ENCODE assay signal across 1 fruit fly cellular context in genomic region chr2L:8602616-8603015, dm6.
TF ChIP-seq lines count a peak whose summit lies in the region.

No protein-coding gene starts in this region.

TF ChIP-seq in whole organism, embryonic, 481 proteins besides CTCF, POLR2A, EP300 and RAD21 (continued from another document and continues in another):
- TF ChIP-seq E2f1 (GFP tag; IDR thresholded peaks at IDR 0.05; lab: Robert Waterston, UW): peak; percentile 49
- TF ChIP-seq NFAT (GFP tag; IDR thresholded peaks at IDR 0.05; lab: Robert Waterston, UW): no peak
- TF ChIP-seq mirr (GFP tag; optimal IDR thresholded peaks at IDR 0.05; lab: Kevin White, UChicago): no peak
- peak; percentile 55 for TF ChIP-seq CG17359 (tag; optimal IDR thresholded peaks at IDR 0.05; lab: Kevin White, UChicago)
- 0 out of 3 replicates have a peak, but pooled peaks have one; percentile 38 for TF ChIP-seq otp (GFP tag; IDR thresholded peaks at IDR 0.05; lab: Robert Waterston, UW)
- TF ChIP-seq CG1602 (GFP tag; optimal IDR thresholded peaks at IDR 0.05; lab: Kevin White, UChicago): peak; percentile 7
- TF ChIP-seq eyg (GFP tag; optimal IDR thresholded peaks at IDR 0.05; lab: Kevin White, UChicago): no peak
- no peak for TF ChIP-seq zfh2 (GFP tag; optimal IDR thresholded peaks at IDR 0.05; lab: Kevin White, UChicago)
- TF ChIP-seq CG32767 (GFP tag; IDR thresholded peaks at IDR 0.05; lab: Robert Waterston, UW): peak; percentile 50; the same call in 1 of the 2 replicates
- peak; percentile 59 for TF ChIP-seq CG18262 (tag; optimal IDR thresholded peaks at IDR 0.05; lab: Kevin White, UChicago)
- TF ChIP-seq CG11560 (tag; IDR thresholded peaks at IDR 0.05; lab: Robert Waterston, UW): 0 out of 3 replicates have a peak, but pooled peaks have one; percentile 46
- no peak for TF ChIP-seq ab (GFP tag; optimal IDR thresholded peaks at IDR 0.05; lab: Kevin White, UChicago)
- no peak for TF ChIP-seq CG8478 (optimal IDR thresholded peaks at IDR 0.05; lab: Kevin White, UChicago)
- TF ChIP-seq CG4404 (GFP tag; IDR thresholded peaks at IDR 0.05; lab: Robert Waterston, UW): 0 out of 2 replicates have a peak, but pooled peaks have one; percentile 28
- peak; percentile 9 for TF ChIP-seq sqz (GFP tag; optimal IDR thresholded peaks at IDR 0.05; lab: Kevin White, UChicago)
- peak; percentile 74 for TF ChIP-seq CG7556 (GFP tag; optimal IDR thresholded peaks at IDR 0.05; lab: Kevin White, UChicago)
- TF ChIP-seq lbe (GFP tag; optimal IDR thresholded peaks at IDR 0.05; lab: Kevin White, UChicago): no peak
- TF ChIP-seq CG13894 (tag; optimal IDR thresholded peaks at IDR 0.05; lab: Kevin White, UChicago): peak; percentile 23
- no peak for TF ChIP-seq disco-r (GFP tag; optimal IDR thresholded peaks at IDR 0.05; lab: Kevin White, UChicago)
- TF ChIP-seq Oaz (GFP tag; IDR thresholded peaks at IDR 0.05; lab: Robert Waterston, UW): no peak
- TF ChIP-seq Hsf (GFP tag; optimal IDR thresholded peaks at IDR 0.05; lab: Kevin White, UChicago): peak; percentile 42
- peak; percentile 15 for TF ChIP-seq chn (GFP tag; optimal IDR thresholded peaks at IDR 0.05; lab: Kevin White, UChicago)
- TF ChIP-seq CG16863 (GFP tag; optimal IDR thresholded peaks at IDR 0.05; lab: Kevin White, UChicago): no peak
- TF ChIP-seq HmgZ (tag; optimal IDR thresholded peaks at IDR 0.05; lab: Kevin White, UChicago): peak; percentile 29
- no peak for TF ChIP-seq Scr (GFP tag; IDR thresholded peaks at IDR 0.05; lab: Robert Waterston, UW; ENCODE audit: partially characterized antibody)
- TF ChIP-seq BtbVII (GFP tag; optimal IDR thresholded peaks at IDR 0.05; lab: Kevin White, UChicago): no peak
- no peak for TF ChIP-seq hb (GFP tag; IDR thresholded peaks at IDR 0.05; lab: Robert Waterston, UW; ENCODE audit: partially characterized antibody)
- no peak for TF ChIP-seq schlank (tag; optimal IDR thresholded peaks at IDR 0.05; lab: Kevin White, UChicago)
- TF ChIP-seq Hr39 (optimal IDR thresholded peaks at IDR 0.05; lab: Kevin White, UChicago): no peak
- TF ChIP-seq CG34224 (GFP tag; IDR thresholded peaks at IDR 0.05; lab: Robert Waterston, UW; ENCODE audit: partially characterized antibody): no peak
- no peak for TF ChIP-seq Opbp (GFP tag; IDR thresholded peaks at IDR 0.05; lab: Robert Waterston, UW; ENCODE audit: partially characterized antibody)
- TF ChIP-seq sc (optimal IDR thresholded peaks at IDR 0.05; lab: Kevin White, UChicago): no peak
- peak; percentile 32 for TF ChIP-seq sc (GFP tag; optimal IDR thresholded peaks at IDR 0.05; lab: Kevin White, UChicago)
- TF ChIP-seq H15 (GFP tag; IDR thresholded peaks at IDR 0.05; lab: Robert Waterston, UW): 0 out of 3 replicates have a peak, but pooled peaks have one; percentile 21
- TF ChIP-seq MBD-R2 (GFP tag; IDR thresholded peaks at IDR 0.05; lab: Robert Waterston, UW): no peak
- peak; percentile 43 for TF ChIP-seq bcd (GFP tag; optimal IDR thresholded peaks at IDR 0.05; lab: Kevin White, UChicago)
- TF ChIP-seq h (optimal IDR thresholded peaks at IDR 0.05; lab: Kevin White, UChicago): no peak
- TF ChIP-seq Trl (optimal IDR thresholded peaks at IDR 0.05; lab: Kevin White, UChicago): no peak
- TF ChIP-seq Trl (GFP tag; optimal IDR thresholded peaks at IDR 0.05; lab: Kevin White, UChicago): no peak
- TF ChIP-seq CG4424 (GFP tag; optimal IDR thresholded peaks at IDR 0.05; lab: Kevin White, UChicago): peak; percentile 43
- no peak for TF ChIP-seq CG10543 (GFP tag; optimal IDR thresholded peaks at IDR 0.05; lab: Kevin White, UChicago)
- no peak for TF ChIP-seq trh (GFP tag; optimal IDR thresholded peaks at IDR 0.05; lab: Kevin White, UChicago)
- TF ChIP-seq CG6689 (GFP tag; IDR thresholded peaks at IDR 0.05; lab: Robert Waterston, UW): peak; percentile 59
- peak; percentile 30 for TF ChIP-seq Bteb2 (GFP tag; optimal IDR thresholded peaks at IDR 0.05; lab: Kevin White, UChicago)
- no peak for TF ChIP-seq pros (GFP tag; optimal IDR thresholded peaks at IDR 0.05; lab: Kevin White, UChicago)
- no peak for TF ChIP-seq cas (GFP tag; IDR thresholded peaks at IDR 0.05; lab: Robert Waterston, UW)
- no peak for TF ChIP-seq ato (GFP tag; IDR thresholded peaks at IDR 0.05; lab: Robert Waterston, UW; ENCODE audit: partially characterized antibody)
- 0 out of 3 replicates have a peak, but pooled peaks have one; percentile 46 for TF ChIP-seq Dbx (GFP tag; IDR thresholded peaks at IDR 0.05; lab: Robert Waterston, UW)
- TF ChIP-seq knrl (GFP tag; IDR thresholded peaks at IDR 0.05; lab: Robert Waterston, UW; ENCODE audit: partially characterized antibody): no peak
- peak; percentile 35 for TF ChIP-seq CG4820 (GFP tag; optimal IDR thresholded peaks at IDR 0.05; lab: Kevin White, UChicago)
- TF ChIP-seq peb (GFP tag; IDR thresholded peaks at IDR 0.05; lab: Robert Waterston, UW): no peak; the same call in 1 of the 2 replicates
- TF ChIP-seq tll (GFP tag; optimal IDR thresholded peaks at IDR 0.05; lab: Kevin White, UChicago): no peak
- no peak for TF ChIP-seq unc-4 (GFP tag; IDR thresholded peaks at IDR 0.05; lab: Robert Waterston, UW; ENCODE audit: partially characterized antibody)
- TF ChIP-seq Dip3 (GFP tag; optimal IDR thresholded peaks at IDR 0.05; lab: Kevin White, UChicago): no peak
- TF ChIP-seq BEAF-32 (GFP tag; optimal IDR thresholded peaks at IDR 0.05; lab: Kevin White, UChicago): no peak
- peak; percentile 6 for TF ChIP-seq fd3F (GFP tag; optimal IDR thresholded peaks at IDR 0.05; lab: Kevin White, UChicago)
- TF ChIP-seq en (GFP tag; optimal IDR thresholded peaks at IDR 0.05; lab: Kevin White, UChicago): no peak
- TF ChIP-seq HLH54F (GFP tag; optimal IDR thresholded peaks at IDR 0.05; lab: Kevin White, UChicago): no peak
- no peak for TF ChIP-seq Poxn (GFP tag; IDR thresholded peaks at IDR 0.05; lab: Robert Waterston, UW)
- peak; percentile 18 for TF ChIP-seq zf30C (GFP tag; optimal IDR thresholded peaks at IDR 0.05; lab: Kevin White, UChicago)
- no peak for TF ChIP-seq CG16813 (GFP tag; IDR thresholded peaks at IDR 0.05; lab: Robert Waterston, UW; ENCODE audit: partially characterized antibody)
- no peak for TF ChIP-seq fd64A (GFP tag; optimal IDR thresholded peaks at IDR 0.05; lab: Kevin White, UChicago)
- TF ChIP-seq bsh (GFP tag; optimal IDR thresholded peaks at IDR 0.05; lab: Kevin White, UChicago): peak in 1 of 2 experiments; percentile 63
- no peak for TF ChIP-seq Dek (tag; optimal IDR thresholded peaks at IDR 0.05; lab: Kevin White, UChicago)
- TF ChIP-seq CG10321 (GFP tag; IDR thresholded peaks at IDR 0.05; lab: Robert Waterston, UW): no peak
- peak; percentile 35; the same call in 1 of the 2 replicates for TF ChIP-seq E2f2 (GFP tag; IDR thresholded peaks at IDR 0.05; lab: Robert Waterston, UW)
- peak; percentile 64 for TF ChIP-seq CG3847 (GFP tag; IDR thresholded peaks at IDR 0.05; lab: Robert Waterston, UW)
- peak; percentile 50 for TF ChIP-seq ewg (GFP tag; optimal IDR thresholded peaks at IDR 0.05; lab: Kevin White, UChicago)
- TF ChIP-seq al (GFP tag; IDR thresholded peaks at IDR 0.05; lab: Robert Waterston, UW): no peak
- TF ChIP-seq phol (tag; optimal IDR thresholded peaks at IDR 0.05; lab: Kevin White, UChicago): peak; percentile 47
- TF ChIP-seq CG9876 (GFP tag; optimal IDR thresholded peaks at IDR 0.05; lab: Kevin White, UChicago): no peak
- no peak for TF ChIP-seq CG8281 (tag; optimal IDR thresholded peaks at IDR 0.05; lab: Kevin White, UChicago)
- peak in 1 of 2 experiments; percentile 33 for TF ChIP-seq Pdp1 (GFP tag; optimal IDR thresholded peaks at IDR 0.05; lab: Kevin White, UChicago)
- TF ChIP-seq CG2120 (GFP tag; optimal IDR thresholded peaks at IDR 0.05; lab: Kevin White, UChicago): peak; percentile 61
- TF ChIP-seq nerfin-1 (tag; optimal IDR thresholded peaks at IDR 0.05; lab: Kevin White, UChicago): peak; percentile 50
- TF ChIP-seq CG30403 (GFP tag; optimal IDR thresholded peaks at IDR 0.05; lab: Kevin White, UChicago): peak; percentile 66
- no peak for TF ChIP-seq CG7271 (tag; optimal IDR thresholded peaks at IDR 0.05; lab: Kevin White, UChicago)
- peak; percentile 50 for TF ChIP-seq CG17829 (tag; optimal IDR thresholded peaks at IDR 0.05; lab: Kevin White, UChicago)
- no peak for TF ChIP-seq gsb (GFP tag; IDR thresholded peaks at IDR 0.05; lab: Robert Waterston, UW)
- TF ChIP-seq fu2 (GFP tag; optimal IDR thresholded peaks at IDR 0.05; lab: Kevin White, UChicago): no peak
- TF ChIP-seq CG6854 (GFP tag; optimal IDR thresholded peaks at IDR 0.05; lab: Kevin White, UChicago): peak; percentile 32
- peak; percentile 60 for TF ChIP-seq PHDP (tag; optimal IDR thresholded peaks at IDR 0.05; lab: Kevin White, UChicago)
- no peak for TF ChIP-seq stwl (tag; optimal IDR thresholded peaks at IDR 0.05; lab: Kevin White, UChicago)
- TF ChIP-seq ash1 (GFP tag; optimal IDR thresholded peaks at IDR 0.05; lab: Kevin White, UChicago): no peak
- peak; percentile 26; the same call in 1 of the 2 replicates for TF ChIP-seq CG9215 (GFP tag; IDR thresholded peaks at IDR 0.05; lab: Robert Waterston, UW)
- TF ChIP-seq Fer3 (tag; optimal IDR thresholded peaks at IDR 0.05; lab: Kevin White, UChicago): peak; percentile 40
- peak; percentile 35 for TF ChIP-seq CG13296 (GFP tag; optimal IDR thresholded peaks at IDR 0.05; lab: Kevin White, UChicago)
- peak; percentile 19 for TF ChIP-seq CG10147 (GFP tag; optimal IDR thresholded peaks at IDR 0.05; lab: Kevin White, UChicago)
- TF ChIP-seq NfI (GFP tag; optimal IDR thresholded peaks at IDR 0.05; lab: Kevin White, UChicago): peak; percentile 45
- TF ChIP-seq bigmax (GFP tag; optimal IDR thresholded peaks at IDR 0.05; lab: Kevin White, UChicago): no peak
- peak; percentile 39; the same call in 1 of the 2 replicates for TF ChIP-seq CG14441 (GFP tag; IDR thresholded peaks at IDR 0.05; lab: Robert Waterston, UW)
- no peak for TF ChIP-seq sima (GFP tag; optimal IDR thresholded peaks at IDR 0.05; lab: Kevin White, UChicago)
- no peak for TF ChIP-seq CG43689 (GFP tag; IDR thresholded peaks at IDR 0.05; lab: Robert Waterston, UW)
- TF ChIP-seq dmrt11E (tag; optimal IDR thresholded peaks at IDR 0.05; lab: Kevin White, UChicago): peak; percentile 44
- TF ChIP-seq GATAe (GFP tag; conservative IDR thresholded peaks at IDR 0.05; lab: Robert Waterston, UW): no peak
- no peak for TF ChIP-seq CG6654 (GFP tag; optimal IDR thresholded peaks at IDR 0.05; lab: Kevin White, UChicago)
- peak; percentile 71; the same call in 2 of the 3 replicates for TF ChIP-seq CG11695 (GFP tag; IDR thresholded peaks at IDR 0.05; lab: Robert Waterston, UW)
- TF ChIP-seq ttk (GFP tag; IDR thresholded peaks at IDR 0.05; lab: Robert Waterston, UW): no peak
- no peak for TF ChIP-seq CG3726 (GFP tag; IDR thresholded peaks at IDR 0.05; lab: Robert Waterston, UW)
- TF ChIP-seq CG14965 (GFP tag; optimal IDR thresholded peaks at IDR 0.05; lab: Kevin White, UChicago; ENCODE audit: borderline replicate concordance): no peak
- peak; percentile 36 for TF ChIP-seq CG12769 (tag; optimal IDR thresholded peaks at IDR 0.05; lab: Kevin White, UChicago)
- peak; percentile 26 for TF ChIP-seq CG12155 (GFP tag; optimal IDR thresholded peaks at IDR 0.05; lab: Kevin White, UChicago)
- TF ChIP-seq CG4730 (GFP tag; IDR thresholded peaks at IDR 0.05; lab: Robert Waterston, UW): 0 out of 2 replicates have a peak, but pooled peaks have one; percentile 12
- TF ChIP-seq Hmr (GFP tag; optimal IDR thresholded peaks at IDR 0.05; lab: Kevin White, UChicago): peak; percentile 72
- TF ChIP-seq crc (GFP tag; optimal IDR thresholded peaks at IDR 0.05; lab: Kevin White, UChicago): no peak
- no peak for TF ChIP-seq Atf3 (GFP tag; optimal IDR thresholded peaks at IDR 0.05; lab: Kevin White, UChicago)
- TF ChIP-seq CG17802 (tag; optimal IDR thresholded peaks at IDR 0.05; lab: Kevin White, UChicago): no peak
- no peak for TF ChIP-seq slp2 (GFP tag; optimal IDR thresholded peaks at IDR 0.05; lab: Kevin White, UChicago)
- no peak for TF ChIP-seq prd (optimal IDR thresholded peaks at IDR 0.05; lab: Kevin White, UChicago)
- TF ChIP-seq prd (GFP tag; IDR thresholded peaks at IDR 0.05; lab: Robert Waterston, UW): peak; percentile 67
- TF ChIP-seq onecut (GFP tag; IDR thresholded peaks at IDR 0.05; lab: Robert Waterston, UW): peak; percentile 35; the same call in 1 of the 2 replicates
- peak; percentile 45 for TF ChIP-seq fd96Cb (tag; optimal IDR thresholded peaks at IDR 0.05; lab: Kevin White, UChicago)
- TF ChIP-seq CG14667 (GFP tag; IDR thresholded peaks at IDR 0.05; lab: Robert Waterston, UW): peak; percentile 42; the same call in 1 of the 2 replicates
- no peak for TF ChIP-seq hbn (GFP tag; IDR thresholded peaks at IDR 0.05; lab: Robert Waterston, UW; ENCODE audit: partially characterized antibody)
- peak; percentile 24 for TF ChIP-seq Abd-B (GFP tag; optimal IDR thresholded peaks at IDR 0.05; lab: Kevin White, UChicago)
- TF ChIP-seq CG10209 (GFP tag; optimal IDR thresholded peaks at IDR 0.05; lab: Kevin White, UChicago): peak; percentile 48
- TF ChIP-seq kah (GFP tag; optimal IDR thresholded peaks at IDR 0.05; lab: Kevin White, UChicago): peak; percentile 4
- peak; percentile 59 for TF ChIP-seq CoRest (tag; optimal IDR thresholded peaks at IDR 0.05; lab: Kevin White, UChicago)
- TF ChIP-seq D19B (GFP tag; optimal IDR thresholded peaks at IDR 0.05; lab: Kevin White, UChicago): no peak
- no peak for TF ChIP-seq nerfin-2 (GFP tag; IDR thresholded peaks at IDR 0.05; lab: Robert Waterston, UW; ENCODE audit: partially characterized antibody)
- no peak for TF ChIP-seq CG10959 (GFP tag; IDR thresholded peaks at IDR 0.05; lab: Robert Waterston, UW)
- no peak for TF ChIP-seq HmgD (GFP tag; optimal IDR thresholded peaks at IDR 0.05; lab: Kevin White, UChicago)
- TF ChIP-seq D (optimal IDR thresholded peaks at IDR 0.05; lab: Kevin White, UChicago): no peak
- peak; percentile 58 for TF ChIP-seq D (GFP tag; optimal IDR thresholded peaks at IDR 0.05; lab: Kevin White, UChicago)
- no peak for TF ChIP-seq br (optimal IDR thresholded peaks at IDR 0.05; lab: Kevin White, UChicago)
- no peak for TF ChIP-seq dm (GFP tag; optimal IDR thresholded peaks at IDR 0.05; lab: Kevin White, UChicago)
- TF ChIP-seq CG42726 (GFP tag; IDR thresholded peaks at IDR 0.05; lab: Robert Waterston, UW; ENCODE audit: partially characterized antibody): no peak
- no peak for TF ChIP-seq Rx (GFP tag; IDR thresholded peaks at IDR 0.05; lab: Robert Waterston, UW)
- TF ChIP-seq CG5245 (GFP tag; optimal IDR thresholded peaks at IDR 0.05; lab: Kevin White, UChicago): peak; percentile 19
- 0 out of 2 replicates have a peak, but pooled peaks have one; percentile 54 for TF ChIP-seq Awh (GFP tag; IDR thresholded peaks at IDR 0.05; lab: Robert Waterston, UW)
- TF ChIP-seq CG2129 (GFP tag; IDR thresholded peaks at IDR 0.05; lab: Robert Waterston, UW; ENCODE audit: partially characterized antibody): no peak
